Fruit fly (Drosophila melanogaster): ENCODE results near the gene NO66.
A peak's percentile ranks its signal among the peaks of the same experiment; 100 is the strongest.

NO66 gene

DNA sequence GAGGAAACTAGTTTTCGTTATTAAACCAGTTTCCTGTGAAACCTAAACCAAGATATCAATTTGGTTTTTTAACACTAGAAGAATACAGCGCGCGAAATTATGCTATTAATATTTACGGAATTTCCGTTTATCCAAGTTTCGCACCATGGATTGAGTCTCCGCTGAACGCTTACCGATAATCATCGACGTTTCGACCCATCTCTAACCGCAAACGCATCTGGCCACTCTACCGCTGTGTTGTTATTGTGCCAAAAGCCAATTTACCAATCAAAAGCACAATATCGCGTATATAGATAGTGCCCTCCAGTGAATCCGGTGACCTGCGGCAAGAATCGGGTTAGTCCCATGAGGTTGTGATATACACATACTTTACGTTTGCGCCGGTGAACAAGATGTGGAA is 47.0 kb downstream of the NO66 start, which contains the start of gene CG3626 (continued):
- TF ChIP-seq seq (GFP tag; IDR thresholded peaks at IDR 0.05) (no peak), org-1 (GFP tag; optimal IDR thresholded peaks at IDR 0.05) (no peak), al (GFP tag; IDR thresholded peaks at IDR 0.05) (no peak), lilli (GFP tag; optimal IDR thresholded peaks at IDR 0.05) (peak; percentile 43), Neu2 (GFP tag; optimal IDR thresholded peaks at IDR 0.05; ENCODE audit: borderline replicate concordance) (no peak), CG6765 (GFP tag; optimal IDR thresholded peaks at IDR 0.05) (no peak), CG8290 (GFP tag; optimal IDR thresholded peaks at IDR 0.05) (peak; percentile 76), CG8290 (tag; optimal IDR thresholded peaks at IDR 0.05) (peak; percentile 40 to 90), Dfd (GFP tag; optimal IDR thresholded peaks at IDR 0.05) (no peak), CG13424 (tag; optimal IDR thresholded peaks at IDR 0.05) (no peak), CG18262 (tag; optimal IDR thresholded peaks at IDR 0.05) (no peak), CG2712 (tag; optimal IDR thresholded peaks at IDR 0.05) (peak; percentile 44), CG2199 (GFP tag; IDR thresholded peaks at IDR 0.05) (peak; percentile 80; the same call in 1 of the 3 replicates), gcm (GFP tag; optimal IDR thresholded peaks at IDR 0.05) (no peak), Camta (GFP tag; optimal IDR thresholded peaks at IDR 0.05) (no peak), lbe (GFP tag; optimal IDR thresholded peaks at IDR 0.05) (no peak), CG10543 (GFP tag; optimal IDR thresholded peaks at IDR 0.05) (no peak), wdn (GFP tag; IDR thresholded peaks at IDR 0.05) (no peak), CG17612 (GFP tag; IDR thresholded peaks at IDR 0.05) (no peak), ken (GFP tag; IDR thresholded peaks at IDR 0.05) (no peak), repo (GFP tag; optimal IDR thresholded peaks at IDR 0.05) (peak; percentile 4), CG3065 (GFP tag; optimal IDR thresholded peaks at IDR 0.05) (no peak), pho (GFP tag; optimal IDR thresholded peaks at IDR 0.05) (peak; percentile 2), C15 (GFP tag; IDR thresholded peaks at IDR 0.05) (no peak), yki (optimal IDR thresholded peaks at IDR 0.05) (no peak), CG4404 (GFP tag; IDR thresholded peaks at IDR 0.05) (no peak), dmrt99B (tag; optimal IDR thresholded peaks at IDR 0.05) (no peak), disco-r (GFP tag; optimal IDR thresholded peaks at IDR 0.05) (no peak), CG1024 (GFP tag; IDR thresholded peaks at IDR 0.05) (no peak), dati (GFP tag; IDR thresholded peaks at IDR 0.05) (no peak), Xbp1 (GFP tag; optimal IDR thresholded peaks at IDR 0.05) (no peak), CG31441 (GFP tag; IDR thresholded peaks at IDR 0.05) (no peak), peb (GFP tag; IDR thresholded peaks at IDR 0.05) (no peak), CG2120 (GFP tag; optimal IDR thresholded peaks at IDR 0.05) (peak; percentile 34), D19A (tag; optimal IDR thresholded peaks at IDR 0.05) (no peak), ttk (GFP tag; IDR thresholded peaks at IDR 0.05) (no peak), sim (GFP tag; IDR thresholded peaks at IDR 0.05) (no peak), scrt (GFP tag; optimal IDR thresholded peaks at IDR 0.05) (no peak), bigmax (GFP tag; optimal IDR thresholded peaks at IDR 0.05) (peak; percentile 27), CG14710 (tag; optimal IDR thresholded peaks at IDR 0.05) (peak; percentile 63), psq (GFP tag; optimal IDR thresholded peaks at IDR 0.05) (no peak), CG10209 (GFP tag; optimal IDR thresholded peaks at IDR 0.05) (no peak), Chrac-16 (GFP tag; optimal IDR thresholded peaks at IDR 0.05) (no peak), abd-A (tag; optimal IDR thresholded peaks at IDR 0.05) (no peak), CG12219 (GFP tag; optimal IDR thresholded peaks at IDR 0.05) (no peak), CG11456 (GFP tag; IDR thresholded peaks at IDR 0.05) (no peak), ap (GFP tag; IDR thresholded peaks at IDR 0.05) (no peak), da (GFP tag; optimal IDR thresholded peaks at IDR 0.05) (no peak), Ets97D (GFP tag; optimal IDR thresholded peaks at IDR 0.05) (peak; percentile 81), CG12155 (GFP tag; optimal IDR thresholded peaks at IDR 0.05) (peak; percentile 25), CG7963 (GFP tag; IDR thresholded peaks at IDR 0.05; ENCODE audit: partially characterized antibody) (peak; percentile 59; the same call in 2 of the 3 replicates), fd96Cb (tag; optimal IDR thresholded peaks at IDR 0.05) (no peak), CG4360 (GFP tag; IDR thresholded peaks at IDR 0.05) (no peak; the same call in 1 of the 2 replicates), CG7357 (GFP tag; IDR thresholded peaks at IDR 0.05) (no peak)

Measured in whole organism, embryonic.